Worm (Caenorhabditis elegans): ENCODE measurements around the gene F41H8.1.

The F41H8.1 gene

DNA sequence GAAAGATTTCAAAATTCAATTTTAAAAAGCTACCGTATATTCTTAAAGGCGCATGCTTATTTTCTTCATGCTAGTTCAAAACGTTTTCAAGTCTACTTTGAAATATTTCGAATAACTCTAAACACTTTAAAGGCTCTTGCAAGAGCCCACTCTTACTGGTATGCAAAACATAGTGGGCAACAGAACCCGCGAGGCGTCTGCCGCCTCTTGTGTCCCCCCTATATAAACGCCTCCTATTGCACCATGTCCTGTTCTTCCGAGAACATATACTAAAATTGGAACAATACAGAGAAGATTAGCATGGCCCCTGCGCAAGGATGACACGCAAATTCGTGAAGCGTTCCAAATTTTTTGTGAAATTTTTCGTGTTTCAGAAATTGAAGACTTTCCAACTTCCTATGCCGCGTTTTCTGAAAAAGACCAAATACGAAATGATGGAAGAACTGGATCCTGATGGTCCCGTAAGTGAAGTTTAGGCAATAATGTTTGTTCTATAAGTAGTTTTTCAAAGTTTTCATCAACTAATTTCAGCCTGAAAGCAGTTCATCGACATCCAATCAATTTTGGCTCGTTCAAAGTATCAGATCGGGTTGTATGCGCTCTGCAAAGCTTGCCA is 25.5 kb downstream of the F41H8.1 start (continued):
- no peak for TF ChIP-seq akir-1 (GFP tag; optimal IDR thresholded peaks at IDR 0.05)
- TF ChIP-seq madf-6 (GFP tag; IDR thresholded peaks at IDR 0.05): peak; percentile 81
- TF ChIP-seq unc-62 (GFP tag; optimal IDR thresholded peaks at IDR 0.05): no peak
- TF ChIP-seq hrde-1 (tag; optimal IDR thresholded peaks at IDR 0.05; ENCODE audit: borderline replicate concordance): no peak
- no peak for TF ChIP-seq mel-28 (tag; optimal IDR thresholded peaks at IDR 0.05; ENCODE audit: borderline replicate concordance)
- no peak for TF ChIP-seq T07F8.4 (tag; optimal IDR thresholded peaks at IDR 0.05)
- no peak for TF ChIP-seq repo-1 (tag; optimal IDR thresholded peaks at IDR 0.05)
- TF ChIP-seq hmg-20 (GFP tag; IDR thresholded peaks at IDR 0.05): 0 out of 2 replicates have a peak, but pooled peaks have one; percentile 67
- TF ChIP-seq snpc-1.3 (tag; optimal IDR thresholded peaks at IDR 0.05; ENCODE audit: insufficient read depth): no peak
- no peak for TF ChIP-seq nfya-2 (GFP tag; IDR thresholded peaks at IDR 0.05)
- no peak for TF ChIP-seq die-1 (tag; optimal IDR thresholded peaks at IDR 0.05)
- TF ChIP-seq egrh-3 (GFP tag; IDR thresholded peaks at IDR 0.05): no peak
- TF ChIP-seq Y67H2A.10 (GFP tag; conservative IDR thresholded peaks at IDR 0.05): no peak
- TF ChIP-seq ztf-6 (GFP tag; IDR thresholded peaks at IDR 0.05): 0 out of 2 replicates have a peak, but pooled peaks have one; percentile 51
- TF ChIP-seq dox-1 (GFP tag; IDR thresholded peaks at IDR 0.05): peak; percentile 60
- no peak for TF ChIP-seq ets-4 (GFP tag; optimal IDR thresholded peaks at IDR 0.05)
- no peak for TF ChIP-seq F39B2.1 (GFP tag; IDR thresholded peaks at IDR 0.05)
- 0 out of 2 replicates have a peak, but pooled peaks have one; percentile 31 for TF ChIP-seq attf-6 (GFP tag; IDR thresholded peaks at IDR 0.05)
- TF ChIP-seq madf-8 (GFP tag; conservative IDR thresholded peaks at IDR 0.05): peak; percentile 54
- no peak for TF ChIP-seq cebp-2 (GFP tag; IDR thresholded peaks at IDR 0.05)
- TF ChIP-seq F55B11.4 (tag; optimal IDR thresholded peaks at IDR 0.05; ENCODE audit: borderline replicate concordance, insufficient read depth): no peak
- no peak for TF ChIP-seq ztf-25 (GFP tag; IDR thresholded peaks at IDR 0.05)
- TF ChIP-seq lin-40 (tag; optimal IDR thresholded peaks at IDR 0.05): no peak
- no peak for TF ChIP-seq ama-1 (optimal IDR thresholded peaks at IDR 0.05)
- TF ChIP-seq ama-1 (GFP tag; optimal IDR thresholded peaks at IDR 0.05): no peak
- no peak for TF ChIP-seq hlh-26 (GFP tag; conservative IDR thresholded peaks at IDR 0.05)
- no peak for TF ChIP-seq madf-3 (GFP tag; IDR thresholded peaks at IDR 0.05)
- no peak for TF ChIP-seq efl-1 (GFP tag; optimal IDR thresholded peaks at IDR 0.05)
- peak; percentile 86 for TF ChIP-seq snpc-3.4 (tag; optimal IDR thresholded peaks at IDR 0.05)
- TF ChIP-seq zim-3 (tag; optimal IDR thresholded peaks at IDR 0.05): no peak
- TF ChIP-seq nhr-120 (GFP tag; IDR thresholded peaks at IDR 0.05): no peak
- peak; percentile 38; the same call in 1 of the 2 replicates for TF ChIP-seq ekl-4 (GFP tag; IDR thresholded peaks at IDR 0.05)
- TF ChIP-seq nhr-27 (tag; optimal IDR thresholded peaks at IDR 0.05): no peak
- TF ChIP-seq lin-35 (GFP tag; optimal IDR thresholded peaks at IDR 0.05): no peak
- TF ChIP-seq nfya-1 (tag; optimal IDR thresholded peaks at IDR 0.05; ENCODE audit: borderline replicate concordance, insufficient read depth): no peak
- TF ChIP-seq lsy-27 (tag; optimal IDR thresholded peaks at IDR 0.05; ENCODE audit: borderline replicate concordance, insufficient read depth): no peak
- no peak for TF ChIP-seq Y95B8A.8 (GFP tag; IDR thresholded peaks at IDR 0.05)
- TF ChIP-seq chd-7 (tag; optimal IDR thresholded peaks at IDR 0.05): no peak
- TF ChIP-seq aptf-2 (GFP tag; conservative IDR thresholded peaks at IDR 0.05): no peak
- TF ChIP-seq hlh-12 (tag; optimal IDR thresholded peaks at IDR 0.05): no peak
- no peak for TF ChIP-seq pbrm-1 (GFP tag; IDR thresholded peaks at IDR 0.05)
- no peak for TF ChIP-seq ztf-26 (tag; optimal IDR thresholded peaks at IDR 0.05)
- TF ChIP-seq K11D2.4 (GFP tag; IDR thresholded peaks at IDR 0.05): no peak
- TF ChIP-seq K12H6.12 (tag; optimal IDR thresholded peaks at IDR 0.05): no peak
- TF ChIP-seq rcor-1 (GFP tag; IDR thresholded peaks at IDR 0.05): peak; percentile 71
- TF ChIP-seq B0336.3 (GFP tag; IDR thresholded peaks at IDR 0.05): no peak
- TF ChIP-seq ztf-3 (GFP tag; optimal IDR thresholded peaks at IDR 0.05): no peak
- TF ChIP-seq nfyb-1 (GFP tag; IDR thresholded peaks at IDR 0.05): no peak
